Fruit fly (Drosophila melanogaster) Kc167 (cell line): ENCODE measurements around the gene Cpr66Cb.

Source experiments
- Sin3A ChIP-seq: fragments of >200 bp; optimal IDR thresholded peaks from 2 replicates; lab custom pipeline; 2018; ENCODE audit warnings: missing external identifiers
- h ChIP-seq: fragments of >200 bp; optimal IDR thresholded peaks from 3 replicates; lab custom pipeline; 2018; ENCODE audit warnings: missing external identifiers

DNA sequence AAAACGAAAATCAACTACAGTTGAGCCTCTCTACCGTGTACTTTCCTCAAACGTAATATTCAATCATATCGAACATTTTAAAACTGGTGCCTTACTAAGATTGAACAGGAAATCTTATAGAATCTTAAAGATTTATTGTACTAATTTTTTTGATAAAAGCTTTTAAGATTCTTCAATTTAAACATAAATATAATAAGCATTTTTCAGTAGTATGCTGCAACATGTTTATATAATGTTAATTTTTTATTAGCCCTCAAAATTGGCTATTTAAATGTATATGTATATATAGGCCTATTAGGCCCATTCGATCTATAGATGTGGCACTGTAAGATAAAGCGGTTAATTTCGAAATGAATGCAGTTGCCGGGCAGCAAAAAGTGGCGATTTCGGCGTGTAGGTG is 35.1 kb downstream of the Cpr66Cb start:
- TF ChIP-seq Sin3A (lab: Kevin White, UChicago), result no peak
- TF ChIP-seq h (lab: Kevin White, UChicago), result no peak
